Fruit fly (Drosophila melanogaster): ENCODE data around the gene CG8475.

DNA sequence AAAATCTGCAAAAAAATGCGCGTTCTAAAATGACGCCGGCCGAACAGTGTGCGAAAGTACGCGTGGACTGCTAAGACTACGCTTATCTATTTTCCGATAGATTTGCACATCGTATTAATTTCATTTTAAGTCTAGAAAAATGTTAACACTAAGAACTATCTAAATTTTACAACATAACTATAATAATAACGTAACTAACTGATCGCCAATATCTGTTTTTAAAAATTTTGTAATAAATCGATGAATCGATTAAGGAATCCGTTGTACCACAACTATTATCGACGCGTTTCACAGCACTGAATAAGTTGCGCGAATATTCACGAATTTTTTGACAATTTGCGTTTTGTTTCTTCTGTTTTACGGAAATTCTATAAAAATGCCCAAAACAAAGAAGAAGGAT is 14.4 kb upstream of the CG8475 start, which contains the start of gene Ssb-c31a:
- TF ChIP-seq usp (GFP tag; optimal IDR thresholded peaks at IDR 0.05) (no peak), EcR (GFP tag; optimal IDR thresholded peaks at IDR 0.05) (no peak), pan (optimal IDR thresholded peaks at IDR 0.05) (no peak), CG8478 (optimal IDR thresholded peaks at IDR 0.05) (no peak), psq (optimal IDR thresholded peaks at IDR 0.05) (no peak)

All from whole organism.